Fruit fly (Drosophila melanogaster): Measurements from ENCODE around the gene CG14989.
A peak's percentile ranks its signal among the peaks of the same experiment; 100 is the strongest.

CG14989 gene

dm6 chr3L:4099194-4099593 lies 11.8 kb downstream of the CG14989 start:
- TF ChIP-seq Dll (optimal IDR thresholded peaks at IDR 0.05), result no peak
- TF ChIP-seq EcR (GFP tag; optimal IDR thresholded peaks at IDR 0.05), result peak in 1 of 2 experiments; percentile 29
- TF ChIP-seq pan (optimal IDR thresholded peaks at IDR 0.05), result no peak
- TF ChIP-seq CG8478 (optimal IDR thresholded peaks at IDR 0.05), result no peak

- TF ChIP-seq psq (optimal IDR thresholded peaks at IDR 0.05) (peak; percentile 74), EcR (GFP tag; optimal IDR thresholded peaks at IDR 0.05) (no peak)
Measured at dm6 chr3L:4102496-4103257, 15.3 kb downstream of the CG14989 start, which contains the start of gene CG14995. CG14995 (minus strand) TSS chr3L:4103256.

- TF ChIP-seq pan (optimal IDR thresholded peaks at IDR 0.05) (no peak), usp (GFP tag; optimal IDR thresholded peaks at IDR 0.05) (no peak), Dll (optimal IDR thresholded peaks at IDR 0.05) (no peak), CG8478 (optimal IDR thresholded peaks at IDR 0.05) (no peak), psq (optimal IDR thresholded peaks at IDR 0.05) (no peak), EcR (GFP tag; optimal IDR thresholded peaks at IDR 0.05) (no peak)
Measured at dm6 chr3L:4103258-4104247, 16.2 kb downstream of the CG14989 start, which contains the start of gene Fit1. Fit1 (plus strand) TSS chr3L:4103564.

DNA sequence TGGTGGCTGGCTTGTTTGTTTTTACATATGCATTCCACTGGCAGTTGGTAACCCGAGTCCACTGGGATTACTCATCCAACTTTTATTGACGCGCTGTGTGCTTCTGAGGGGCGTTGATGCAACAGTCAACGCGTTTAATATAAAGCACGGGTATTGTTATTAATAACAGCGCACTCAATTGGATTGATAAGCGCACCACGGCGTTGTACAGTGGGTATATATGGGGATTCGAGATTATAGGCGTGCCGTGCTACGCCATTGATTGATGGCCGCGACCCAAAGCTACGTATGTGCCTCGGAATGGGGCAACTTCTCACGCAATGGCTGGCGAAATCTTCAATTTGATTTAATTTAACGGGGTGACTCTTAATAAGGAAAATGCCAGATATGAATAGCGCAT lies 19.7 kb downstream of the CG14989 start:
- TF ChIP-seq CG8478 (optimal IDR thresholded peaks at IDR 0.05) (no peak), pan (optimal IDR thresholded peaks at IDR 0.05) (no peak), psq (optimal IDR thresholded peaks at IDR 0.05) (no peak)

- TF ChIP-seq EcR (GFP tag; optimal IDR thresholded peaks at IDR 0.05), result no peak
- TF ChIP-seq CG8478 (optimal IDR thresholded peaks at IDR 0.05), result peak; percentile 52
Measured at dm6 chr3L:4108072-4108843, 20.9 kb downstream of the CG14989 start, which contains the start of gene Ack. Ack (plus strand) TSS chr3L:4108186.

- TF ChIP-seq CG8478 (optimal IDR thresholded peaks at IDR 0.05) (no peak), psq (optimal IDR thresholded peaks at IDR 0.05) (no peak), usp (GFP tag; optimal IDR thresholded peaks at IDR 0.05) (no peak), pan (optimal IDR thresholded peaks at IDR 0.05) (no peak), EcR (GFP tag; optimal IDR thresholded peaks at IDR 0.05) (no peak), Dll (optimal IDR thresholded peaks at IDR 0.05) (no peak)
Measured at dm6 chr3L:4108844-4109494, 21.6 kb downstream of the CG14989 start.

DNA sequence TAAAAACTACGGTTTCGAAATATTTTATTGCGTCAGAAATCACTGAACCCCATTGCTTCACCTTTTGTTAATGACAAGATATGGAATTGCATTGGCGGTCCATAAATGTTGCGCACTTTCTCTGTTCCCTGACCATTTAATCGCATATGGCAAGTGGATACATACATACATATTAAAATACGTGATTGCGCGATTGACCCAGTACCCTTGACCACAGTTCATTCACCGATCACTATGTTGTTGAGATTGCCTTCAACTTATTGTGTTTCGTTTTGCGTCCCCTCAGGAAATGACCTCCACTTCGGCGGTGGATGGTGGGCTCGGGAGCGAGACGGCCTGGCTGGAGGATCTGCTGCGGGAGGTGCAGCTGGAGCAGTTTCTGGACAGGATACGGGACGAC lies 22.8 kb downstream of the CG14989 start:
- TF ChIP-seq pan (optimal IDR thresholded peaks at IDR 0.05) (no peak), Dll (optimal IDR thresholded peaks at IDR 0.05) (no peak), EcR (GFP tag; optimal IDR thresholded peaks at IDR 0.05) (no peak), usp (GFP tag; optimal IDR thresholded peaks at IDR 0.05) (no peak)

dm6 chr3L:4113998-4114397 lies 26.6 kb downstream of the CG14989 start:
- TF ChIP-seq pan (optimal IDR thresholded peaks at IDR 0.05), result no peak
- TF ChIP-seq Dll (optimal IDR thresholded peaks at IDR 0.05), result no peak
- TF ChIP-seq EcR (GFP tag; optimal IDR thresholded peaks at IDR 0.05), result no peak
- TF ChIP-seq psq (optimal IDR thresholded peaks at IDR 0.05), result no peak

DNA sequence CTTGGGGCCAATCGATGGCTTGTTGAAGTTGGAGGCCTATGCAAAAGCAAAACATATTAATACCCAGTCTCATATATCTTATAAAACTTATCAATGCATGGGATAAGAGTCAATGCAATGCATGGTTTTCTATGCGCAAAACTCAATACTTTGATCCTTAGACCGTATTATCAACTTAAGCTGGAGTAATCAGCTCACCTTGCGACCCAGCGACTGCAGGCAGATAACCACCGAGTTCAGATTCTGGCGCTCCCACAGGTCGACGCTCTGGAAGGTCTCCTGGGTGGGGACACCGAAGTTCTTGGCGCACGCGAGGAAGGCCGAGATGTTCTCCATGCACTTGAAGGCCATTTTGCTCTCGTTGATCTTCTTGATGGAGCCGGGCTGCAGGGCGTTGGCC lies 27.7 kb downstream of the CG14989 start:
- TF ChIP-seq Dll (optimal IDR thresholded peaks at IDR 0.05) (no peak), EcR (GFP tag; optimal IDR thresholded peaks at IDR 0.05) (no peak), usp (GFP tag; optimal IDR thresholded peaks at IDR 0.05) (no peak), CG8478 (optimal IDR thresholded peaks at IDR 0.05) (no peak), pan (optimal IDR thresholded peaks at IDR 0.05) (no peak), psq (optimal IDR thresholded peaks at IDR 0.05) (no peak)

DNA sequence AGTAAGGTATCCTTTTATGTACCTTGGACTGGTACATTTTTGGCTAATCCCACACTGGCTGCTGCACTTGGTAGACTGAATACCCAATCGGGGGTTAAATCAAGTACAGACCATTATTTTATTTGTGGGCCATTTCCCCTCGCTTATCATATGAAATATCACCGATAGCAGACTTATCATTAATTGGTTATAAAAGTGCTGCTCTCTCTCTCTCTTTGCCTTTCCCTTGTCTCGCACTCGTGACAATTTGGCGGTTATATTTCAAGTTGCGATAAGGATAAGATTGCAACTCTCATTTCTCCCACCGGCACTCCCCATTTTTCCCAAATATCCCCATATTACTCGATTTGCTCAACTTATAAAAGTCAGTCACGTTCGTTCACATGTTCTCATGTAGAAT lies 28.3 kb downstream of the CG14989 start:
- TF ChIP-seq usp (GFP tag; optimal IDR thresholded peaks at IDR 0.05), result no peak
- TF ChIP-seq psq (optimal IDR thresholded peaks at IDR 0.05), result no peak
- TF ChIP-seq CG8478 (optimal IDR thresholded peaks at IDR 0.05), result no peak
- no peak for TF ChIP-seq EcR (GFP tag; optimal IDR thresholded peaks at IDR 0.05)
- TF ChIP-seq pan (optimal IDR thresholded peaks at IDR 0.05), result no peak
- TF ChIP-seq Dll (optimal IDR thresholded peaks at IDR 0.05), result no peak

DNA sequence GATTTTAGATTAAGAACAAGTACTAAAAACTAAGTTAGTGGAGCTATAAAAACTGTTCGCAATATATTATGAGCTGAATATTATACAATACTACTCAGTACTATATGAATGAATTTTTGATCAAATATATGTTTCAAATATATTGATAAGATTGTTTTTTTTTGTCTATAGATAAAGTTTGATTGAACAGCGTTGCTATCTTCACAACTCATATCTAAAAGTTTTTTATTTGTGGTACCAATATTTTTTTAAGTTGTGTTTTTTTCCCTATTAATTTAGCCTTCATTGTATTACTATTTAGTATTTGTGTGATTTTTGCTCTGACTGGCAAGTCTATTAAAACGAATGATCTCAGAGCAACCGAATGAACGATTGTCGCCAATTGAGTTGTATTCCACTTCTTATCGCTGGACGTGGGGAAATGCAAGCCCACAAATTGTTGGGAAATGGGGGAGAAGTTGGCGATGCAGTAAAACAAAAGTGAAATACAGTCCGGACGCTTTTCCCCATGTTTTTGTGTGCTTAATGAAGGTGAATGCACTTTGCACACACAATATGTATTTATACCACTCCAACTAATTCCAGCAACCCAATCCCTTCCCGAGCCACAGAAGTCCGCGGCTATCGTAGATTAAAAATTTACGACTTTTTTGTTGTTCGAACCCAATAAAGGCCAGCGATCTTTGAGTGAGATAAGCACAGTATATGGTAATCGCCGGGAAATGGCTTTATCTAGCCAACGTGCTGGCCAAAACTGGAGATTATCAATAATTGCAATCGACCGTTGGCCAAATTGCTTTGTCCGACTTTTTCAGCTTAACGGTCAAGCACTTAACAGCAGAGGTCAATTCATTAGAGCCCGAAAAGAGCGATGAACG lies 29.3 kb downstream of the CG14989 start:
- TF ChIP-seq psq (optimal IDR thresholded peaks at IDR 0.05) (no peak), Dll (optimal IDR thresholded peaks at IDR 0.05) (no peak), usp (GFP tag; optimal IDR thresholded peaks at IDR 0.05) (no peak), pan (optimal IDR thresholded peaks at IDR 0.05) (no peak), EcR (GFP tag; optimal IDR thresholded peaks at IDR 0.05) (no peak), CG8478 (optimal IDR thresholded peaks at IDR 0.05) (no peak)
